Fruit fly (Drosophila melanogaster): ENCODE measurements around the gene par-6.

DNA sequence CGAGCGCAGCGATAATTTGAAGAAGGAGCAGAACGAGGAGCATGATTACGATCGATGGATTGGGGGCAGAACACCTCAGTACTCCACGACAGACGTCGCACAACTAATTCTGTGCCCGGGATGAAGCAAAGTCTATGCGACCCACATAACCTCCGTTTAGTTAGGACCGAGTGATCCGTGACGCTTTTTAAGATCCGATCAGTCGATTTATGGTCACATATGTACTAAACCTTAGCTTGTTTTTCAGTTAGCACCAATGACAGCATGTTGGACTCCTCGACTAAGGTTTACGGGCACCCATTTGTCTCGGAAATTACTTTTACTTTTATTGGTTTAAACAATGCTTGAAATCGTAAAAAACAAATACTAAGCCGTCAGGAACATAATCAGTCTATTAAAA is 31.4 kb upstream of the par-6 start, which contains the start of gene CG12990:
- TF ChIP-seq lola (GFP tag; optimal IDR thresholded peaks at IDR 0.05) (no peak), br (GFP tag; optimal IDR thresholded peaks at IDR 0.05) (no peak), Dfd (GFP tag; optimal IDR thresholded peaks at IDR 0.05) (no peak), Abd-B (GFP tag; optimal IDR thresholded peaks at IDR 0.05) (no peak), tai (GFP tag; optimal IDR thresholded peaks at IDR 0.05) (no peak), GATAd (GFP tag; optimal IDR thresholded peaks at IDR 0.05) (no peak)

All from whole organism, wandering third instar larva.